Fruit fly (Drosophila melanogaster): ENCODE results near the gene ex.
A peak's percentile ranks its signal among the peaks of the same experiment; 100 is the strongest.

Gene ex

dm6 chr2L:472073-472590 lies 41.1 kb downstream of the ex start, which contains the start of gene CG4297 (continued):
- TF ChIP-seq aop (GFP tag; IDR thresholded peaks at IDR 0.05) (no peak), YL-1 (GFP tag; optimal IDR thresholded peaks at IDR 0.05) (peak; percentile 43), Drgx (GFP tag; IDR thresholded peaks at IDR 0.05) (no peak), wor (GFP tag; IDR thresholded peaks at IDR 0.05) (no peak), h (optimal IDR thresholded peaks at IDR 0.05) (no peak), CG6765 (GFP tag; optimal IDR thresholded peaks at IDR 0.05) (peak; percentile 90), ewg (GFP tag; optimal IDR thresholded peaks at IDR 0.05) (peak; percentile 85), Gug (GFP tag; IDR thresholded peaks at IDR 0.05) (peak; percentile 91), CG10274 (GFP tag; optimal IDR thresholded peaks at IDR 0.05) (peak; percentile 83), CG4707 (GFP tag; optimal IDR thresholded peaks at IDR 0.05) (peak; percentile 86), pita (GFP tag; optimal IDR thresholded peaks at IDR 0.05) (no peak), Dll (GFP tag; IDR thresholded peaks at IDR 0.05; ENCODE audit: partially characterized antibody) (no peak), crol (GFP tag; IDR thresholded peaks at IDR 0.05) (no peak), mirr (GFP tag; optimal IDR thresholded peaks at IDR 0.05) (peak; percentile 83), twi (tag; optimal IDR thresholded peaks at IDR 0.05) (peak; percentile 73), onecut (GFP tag; IDR thresholded peaks at IDR 0.05) (peak; percentile 88), CG33557 (GFP tag; optimal IDR thresholded peaks at IDR 0.05) (peak; percentile 55), dmrt99B (tag; optimal IDR thresholded peaks at IDR 0.05) (peak; percentile 95), CG15696 (tag; optimal IDR thresholded peaks at IDR 0.05) (peak; percentile 59), CG17568 (GFP tag; optimal IDR thresholded peaks at IDR 0.05) (peak; percentile 88), hbn (GFP tag; IDR thresholded peaks at IDR 0.05; ENCODE audit: partially characterized antibody) (no peak), CG11696 (GFP tag; IDR thresholded peaks at IDR 0.05) (no peak), CG18764 (GFP tag; optimal IDR thresholded peaks at IDR 0.05) (peak; percentile 90), CG34224 (GFP tag; IDR thresholded peaks at IDR 0.05; ENCODE audit: partially characterized antibody) (no peak), CG33213 (GFP tag; optimal IDR thresholded peaks at IDR 0.05) (peak; percentile 95), Nf-YC (tag; optimal IDR thresholded peaks at IDR 0.05) (peak; percentile 76), CG9609 (GFP tag; optimal IDR thresholded peaks at IDR 0.05) (peak; percentile 94), CG1647 (GFP tag; optimal IDR thresholded peaks at IDR 0.05) (peak; percentile 89), ro (GFP tag; IDR thresholded peaks at IDR 0.05) (no peak), CG13775 (GFP tag; optimal IDR thresholded peaks at IDR 0.05) (peak; percentile 90), CG6175 (GFP tag; IDR thresholded peaks at IDR 0.05) (no peak), ERR (GFP tag; optimal IDR thresholded peaks at IDR 0.05) (peak; percentile 89), Bdp1 (GFP tag; optimal IDR thresholded peaks at IDR 0.05) (peak; percentile 82), CG11398 (GFP tag; optimal IDR thresholded peaks at IDR 0.05) (peak; percentile 93), ac (GFP tag; optimal IDR thresholded peaks at IDR 0.05) (peak; percentile 44), fd64A (GFP tag; optimal IDR thresholded peaks at IDR 0.05) (peak; percentile 78), ap (GFP tag; IDR thresholded peaks at IDR 0.05) (no peak), CG9727 (GFP tag; optimal IDR thresholded peaks at IDR 0.05) (peak; percentile 90), CHES-1-like (GFP tag; optimal IDR thresholded peaks at IDR 0.05) (peak; percentile 93), gsb-n (tag; optimal IDR thresholded peaks at IDR 0.05) (peak; percentile 84), hb (GFP tag; IDR thresholded peaks at IDR 0.05; ENCODE audit: partially characterized antibody) (no peak), disco-r (GFP tag; optimal IDR thresholded peaks at IDR 0.05) (peak; percentile 94), tio (GFP tag; optimal IDR thresholded peaks at IDR 0.05) (peak; percentile 83), CG4820 (GFP tag; optimal IDR thresholded peaks at IDR 0.05) (peak; percentile 90), CG5245 (GFP tag; optimal IDR thresholded peaks at IDR 0.05) (peak; percentile 91), dan (GFP tag; IDR thresholded peaks at IDR 0.05) (no peak), otp (GFP tag; IDR thresholded peaks at IDR 0.05) (no peak), exex (tag; optimal IDR thresholded peaks at IDR 0.05) (peak; percentile 61), ftz-f1 (GFP tag; optimal IDR thresholded peaks at IDR 0.05) (peak; percentile 15), Xrp1 (GFP tag; IDR thresholded peaks at IDR 0.05) (no peak), CG6791 (GFP tag; IDR thresholded peaks at IDR 0.05; ENCODE audit: partially characterized antibody) (no peak), dati (GFP tag; IDR thresholded peaks at IDR 0.05) (no peak)
